Worm (Caenorhabditis elegans) whole organism, L1 larva: ENCODE results near the gene fip-1.

Experiments
- C16A3.4 ChIP-seq: fragments of 150-350 bp; optimal IDR thresholded peaks from 2 replicates; lab custom pipeline; 2014; ENCODE audit warnings: missing biosample characterization, missing genetic modification characterization
- C34B4.2 ChIP-seq: sonication (generic microtip); optimal IDR thresholded peaks from 2 replicates; lab custom pipeline; 2017; ENCODE audit warnings: mild to moderate bottlenecking, missing genetic modification characterization, missing compliant biosample characterization
- Y116A8C.19 ChIP-seq: sonication (generic microtip); optimal IDR thresholded peaks from 2 replicates; lab custom pipeline; 2016; ENCODE audit warnings: missing compliant biosample characterization, missing genetic modification characterization, borderline replicate concordance
- aly-2 ChIP-seq: fragments of 150-350 bp; optimal IDR thresholded peaks from 2 replicates; lab custom pipeline; 2014; ENCODE audit warnings: missing biosample characterization, missing genetic modification characterization
- blmp-1 ChIP-seq: fragments of 150-350 bp; optimal IDR thresholded peaks from 2 replicates; lab custom pipeline; 2014; ENCODE audit warnings: missing biosample characterization, missing genetic modification characterization
- ceh-63 ChIP-seq: fragments of 200-800 bp; sonication (Bioruptor generic); optimal IDR thresholded peaks from 2 replicates; lab custom pipeline; 2018; ENCODE audit warnings: mild to moderate bottlenecking, missing genetic modification characterization, missing compliant biosample characterization
- ceh-90 ChIP-seq: sonication (generic microtip); optimal IDR thresholded peaks from 2 replicates; lab custom pipeline; 2016; ENCODE audit warnings: missing genetic modification characterization, missing compliant biosample characterization
- dpl-1 ChIP-seq, 3 experiments: fragments of 150-350 bp in 2 of 3; sonication (generic microtip) in 1 of 3; optimal IDR thresholded peaks; 2 replicates each; lab custom pipeline; 2014 to 2017; ENCODE audit warnings: missing biosample characterization in 3 of 3, missing genetic modification characterization in 3 of 3, missing genetic modification reagents in 3 of 3
- dsc-1 ChIP-seq: sonication (generic microtip); optimal IDR thresholded peaks from 2 replicates; lab custom pipeline; 2016; ENCODE audit warnings: mild to moderate bottlenecking, missing genetic modification characterization, missing compliant biosample characterization
- efl-1 ChIP-seq, 4 experiments: fragments of 150-350 bp; optimal IDR thresholded peaks in 3 of 4; peaks in 1 of 4; 1 replicate in 1 of 4; 2 replicates in 3 of 4; lab custom pipeline; 2014; ENCODE audit warnings: missing biosample characterization in 2 of 4, missing genetic modification characterization in 2 of 4, missing genetic modification reagents in 2 of 4
- egl-27 ChIP-seq, 2 experiments: fragments of 150-350 bp in 1 of 2; sonication (generic microtip); optimal IDR thresholded peaks; 3 replicates each; lab custom pipeline; 2017 to 2018; ENCODE audit warnings: missing biosample characterization in 2 of 2, missing genetic modification characterization in 2 of 2, missing genetic modification reagents in 2 of 2
- elt-2 ChIP-seq: sonication (generic microtip); optimal IDR thresholded peaks from 2 replicates; lab custom pipeline; 2016; ENCODE audit warnings: missing genetic modification characterization, mild to moderate bottlenecking, inconsistent platforms, missing compliant biosample characterization, missing genetic modification reagents
- ets-5 ChIP-seq: fragments of 200-800 bp; sonication (Bioruptor generic); IDR thresholded peaks from 2 replicates; pipeline ENCODE4 v1.3.6; 2022; ENCODE audit warnings: missing genetic modification characterization, missing compliant biosample characterization
- grh-1 ChIP-seq: fragments of 200-800 bp; sonication (Bioruptor generic); IDR thresholded peaks from 2 replicates; pipeline ENCODE4 v1.3.6; 2022; ENCODE audit warnings: missing genetic modification reagents, missing genetic modification characterization, missing compliant biosample characterization
- hpl-2 ChIP-seq: fragments of 150-350 bp; optimal IDR thresholded peaks from 2 replicates; lab custom pipeline; 2014; ENCODE audit warnings: missing biosample characterization, missing genetic modification reagents, missing genetic modification characterization
- irx-1 ChIP-seq: sonication (generic microtip); optimal IDR thresholded peaks from 2 replicates; lab custom pipeline; 2016; ENCODE audit warnings: missing genetic modification characterization, missing compliant biosample characterization
- isw-1 ChIP-seq: fragments of 200-800 bp; sonication (Bioruptor generic); IDR thresholded peaks from 2 replicates; pipeline ENCODE4 v1.3.6; 2022; ENCODE audit warnings: missing genetic modification characterization, missing compliant biosample characterization
- jun-1 ChIP-seq: fragments of 150-350 bp; optimal IDR thresholded peaks from 2 replicates; lab custom pipeline; 2014; ENCODE audit warnings: missing biosample characterization, missing genetic modification reagents, missing genetic modification characterization
- lin-14 ChIP-seq: fragments of 200-800 bp; sonication (Bioruptor generic); optimal IDR thresholded peaks from 2 replicates; lab custom pipeline; 2018; ENCODE audit warnings: mild to moderate bottlenecking, missing genetic modification characterization, moderate library complexity, missing compliant biosample characterization
- lin-15B ChIP-seq: fragments of 150-350 bp; sonication (generic microtip); optimal IDR thresholded peaks from 3 replicates; lab custom pipeline; 2014; ENCODE audit warnings: missing biosample characterization, missing genetic modification characterization
- lin-35 ChIP-seq, 2 experiments: fragments of 150-350 bp; optimal IDR thresholded peaks; 2 replicates each; lab custom pipeline; 2014; ENCODE audit warnings: missing biosample characterization in 2 of 2, missing genetic modification characterization in 2 of 2, missing genetic modification reagents in 2 of 2
- lir-3 ChIP-seq: sonication (generic microtip); optimal IDR thresholded peaks from 2 replicates; lab custom pipeline; 2016; ENCODE audit warnings: mild to moderate bottlenecking, missing genetic modification characterization, moderate library complexity, missing compliant biosample characterization; ENCODE audit not compliant: poor library complexity
- mab-9 ChIP-seq: fragments of 200-800 bp; sonication (Bioruptor generic); IDR thresholded peaks from 2 replicates; pipeline ENCODE4 v1.3.6; 2022; ENCODE audit warnings: missing genetic modification reagents, missing genetic modification characterization, missing compliant biosample characterization
- mep-1 ChIP-seq: fragments of 150-350 bp; optimal IDR thresholded peaks from 2 replicates; lab custom pipeline; 2014; ENCODE audit warnings: missing biosample characterization, missing genetic modification characterization
- nhr-11 ChIP-seq: fragments of 150-350 bp; optimal IDR thresholded peaks from 2 replicates; lab custom pipeline; 2014; ENCODE audit warnings: missing biosample characterization, missing genetic modification characterization
- nhr-12 ChIP-seq: sonication (generic microtip); optimal IDR thresholded peaks from 2 replicates; lab custom pipeline; 2017; ENCODE audit warnings: missing biosample characterization, missing genetic modification characterization
- nhr-19 ChIP-seq: fragments of 200-800 bp; sonication (Bioruptor generic); conservative IDR thresholded peaks from 2 replicates; pipeline ENCODE4 v1.3.6; 2022; ENCODE audit warnings: missing genetic modification characterization, missing compliant biosample characterization
- nhr-28 ChIP-seq: fragments of 150-350 bp; optimal IDR thresholded peaks from 2 replicates; lab custom pipeline; 2014; ENCODE audit warnings: missing biosample characterization, missing genetic modification characterization
- nhr-71 ChIP-seq: sonication (generic microtip); optimal IDR thresholded peaks from 2 replicates; lab custom pipeline; 2016; ENCODE audit warnings: mild to moderate bottlenecking, missing genetic modification characterization, moderate library complexity, missing compliant biosample characterization
- nhr-77 ChIP-seq: fragments of 150-350 bp; optimal IDR thresholded peaks from 2 replicates; lab custom pipeline; 2014; ENCODE audit warnings: missing biosample characterization, missing genetic modification characterization
- pag-3 ChIP-seq: sonication (generic microtip); optimal IDR thresholded peaks from 2 replicates; lab custom pipeline; 2017; ENCODE audit warnings: missing genetic modification characterization, mild to moderate bottlenecking, missing compliant biosample characterization, antibody characterized with exemption, borderline replicate concordance; ENCODE audit not compliant: insufficient read depth
- skn-1 ChIP-seq: fragments of 150-350 bp; optimal IDR thresholded peaks from 2 replicates; lab custom pipeline; 2014; ENCODE audit warnings: missing biosample characterization, missing genetic modification characterization
- snu-23 ChIP-seq: sonication (generic microtip); optimal IDR thresholded peaks from 2 replicates; lab custom pipeline; 2016; ENCODE audit warnings: missing genetic modification characterization, missing compliant biosample characterization
- sptf-1 ChIP-seq: fragments of 150-350 bp; optimal IDR thresholded peaks from 2 replicates; lab custom pipeline; 2014; ENCODE audit warnings: missing biosample characterization, missing genetic modification characterization
- sup-37 ChIP-seq: fragments of 200-800 bp; sonication (Bioruptor generic); optimal IDR thresholded peaks from 2 replicates; lab custom pipeline; 2018; ENCODE audit warnings: mild to moderate bottlenecking, missing genetic modification characterization, missing compliant biosample characterization
- swsn-7 ChIP-seq: sonication (generic microtip); optimal IDR thresholded peaks from 2 replicates; lab custom pipeline; 2016; ENCODE audit warnings: missing genetic modification characterization, missing compliant biosample characterization
- unc-130 ChIP-seq: fragments of 150-350 bp; optimal IDR thresholded peaks from 2 replicates; lab custom pipeline; 2017; ENCODE audit warnings: missing biosample characterization, missing genetic modification characterization, inconsistent platforms
- unc-30 ChIP-seq: sonication (generic microtip); optimal IDR thresholded peaks from 2 replicates; lab custom pipeline; 2017; ENCODE audit warnings: missing biosample characterization, missing genetic modification characterization
- unc-62 ChIP-seq: fragments of 150-350 bp; optimal IDR thresholded peaks from 2 replicates; lab custom pipeline; 2014; ENCODE audit warnings: missing biosample characterization, missing genetic modification reagents, missing genetic modification characterization
- unc-86 ChIP-seq: sonication (generic microtip); optimal IDR thresholded peaks from 2 replicates; lab custom pipeline; 2016; ENCODE audit warnings: missing genetic modification characterization, missing compliant biosample characterization
- unc-98 ChIP-seq: fragments of 200-800 bp; sonication (Bioruptor generic); IDR thresholded peaks from 2 replicates; pipeline ENCODE4 v1.3.6; 2022; ENCODE audit warnings: missing genetic modification characterization, missing compliant biosample characterization
- ztf-11 ChIP-seq, 2 experiments: sonication (generic microtip); optimal IDR thresholded peaks; 2 replicates each; lab custom pipeline; 2016 to 2017; ENCODE audit warnings: missing genetic modification characterization in 2 of 2, missing biosample characterization in 1 of 2, missing compliant biosample characterization in 1 of 2

fip-1 gene

ce11 chrIII:8667382-8667781 lies 27.8 kb downstream of the fip-1 start, which contains the start of gene dpy-19:
Gene dpy-19 (minus strand): TSS chrIII:8667482.
- TF ChIP-seq skn-1, result no peak
- no peak for TF ChIP-seq unc-86
- TF ChIP-seq unc-62, result no peak

ce11 chrIII:8668717-8669116 lies 29.2 kb downstream of the fip-1 start:
- TF ChIP-seq mep-1 (peak; percentile 16), sup-37 (no peak), grh-1 (GFP tag; lab: Robert Waterston, UW) (no peak), lin-15B (tag; lab: Kevin White, UChicago) (no peak), blmp-1 (tag; lab: Kevin White, UChicago) (peak; percentile 23), dsc-1 (tag; lab: Kevin White, UChicago) (no peak), unc-130 (tag; lab: Kevin White, UChicago) (no peak), unc-30 (no peak), nhr-28 (tag; lab: Kevin White, UChicago) (no peak), Y116A8C.19 (tag; lab: Kevin White, UChicago) (no peak), hpl-2 (GFP tag; lab: Kevin White, UChicago) (no peak), skn-1 (no peak), mab-9 (GFP tag; lab: Robert Waterston, UW) (no peak), unc-98 (GFP tag; lab: Robert Waterston, UW) (no peak), nhr-77 (tag; lab: Kevin White, UChicago) (no peak), dpl-1 (GFP tag; optimal IDR thresholded peaks at IDR 0.05; lab: Kevin White, UChicago) (no peak), egl-27 (tag; optimal IDR thresholded peaks at IDR 0.05; lab: Kevin White, UChicago) (no peak), nhr-12 (tag; lab: Kevin White, UChicago) (no peak), ztf-11 (tag; optimal IDR thresholded peaks at IDR 0.05; lab: Kevin White, UChicago) (no peak), C16A3.4 (no peak), irx-1 (tag; lab: Kevin White, UChicago) (no peak), isw-1 (GFP tag; lab: Robert Waterston, UW) (no peak), swsn-7 (no peak), unc-62 (no peak), ceh-90 (no peak), elt-2 (tag; lab: Kevin White, UChicago) (no peak), nhr-71 (tag; lab: Kevin White, UChicago) (no peak), snu-23 (GFP tag; lab: Kevin White, UChicago) (peak; percentile 34), efl-1 (optimal IDR thresholded peaks at IDR 0.05; lab: Kevin White, UChicago) (peak; percentile 0 to 9), efl-1 (GFP tag; optimal IDR thresholded peaks at IDR 0.05 in 1 of 2; lab: Kevin White, UChicago) (no peak), C34B4.2 (tag; lab: Kevin White, UChicago) (no peak), sptf-1 (no peak), lin-35 (GFP tag; optimal IDR thresholded peaks at IDR 0.05; lab: Kevin White, UChicago) (no peak), nhr-19 (no peak), aly-2 (tag; lab: Kevin White, UChicago) (no peak)

ce11 chrIII:8674980-8675485 lies 35.5 kb downstream of the fip-1 start, which contains the start of gene pgl-2:
Gene pgl-2 (minus strand): TSS chrIII:8675435.
- TF ChIP-seq pag-3 (no peak), ceh-63 (no peak), ceh-90 (no peak), egl-27 (tag; optimal IDR thresholded peaks at IDR 0.05; lab: Kevin White, UChicago) (no peak), nhr-11 (tag; lab: Kevin White, UChicago) (no peak), lir-3 (tag; lab: Kevin White, UChicago) (no peak), elt-2 (tag; lab: Kevin White, UChicago) (no peak), unc-98 (GFP tag; lab: Robert Waterston, UW) (no peak), ets-5 (no peak), snu-23 (GFP tag; lab: Kevin White, UChicago) (no peak), lin-14 (GFP tag; lab: Kevin White, UChicago) (no peak), jun-1 (tag; lab: Kevin White, UChicago) (no peak)
